Fruit fly (Drosophila melanogaster) whole organism, embryonic: ENCODE measurements around the gene CG32708.
A peak's percentile ranks its signal among the peaks of the same experiment; 100 is the strongest.

Experiments used
- Adf1 ChIP-seq: fragments of 200-800 bp; sonication (Bioruptor generic); IDR thresholded peaks from 2 replicates; pipeline ENCODE4 v1.3.6; 2022; ENCODE audit warnings: missing biosample characterization, missing genetic modification characterization
- Asciz ChIP-seq: fragments of 200-800 bp; sonication (Bioruptor generic); optimal IDR thresholded peaks from 2 replicates; lab custom pipeline; 2017; ENCODE audit warnings: missing biosample characterization, mild to moderate bottlenecking, missing genetic modification characterization, missing genetic modification reagents
- C15 ChIP-seq: fragments of 200-800 bp; sonication (Bioruptor generic); IDR thresholded peaks from 3 replicates; pipeline ENCODE4 v1.3.6; 2022; ENCODE audit warnings: missing biosample characterization, missing genetic modification characterization
- CG10209 ChIP-seq: fragments of 200-800 bp; sonication (Bioruptor generic); optimal IDR thresholded peaks from 3 replicates; lab custom pipeline; 2017; ENCODE audit warnings: missing biosample characterization, mild to moderate bottlenecking, missing genetic modification characterization, missing genetic modification reagents
- CG11398 ChIP-seq: fragments of 200-800 bp; sonication (Bioruptor generic); optimal IDR thresholded peaks from 2 replicates; lab custom pipeline; 2016; ENCODE audit warnings: missing biosample characterization, missing genetic modification characterization
- CG12071 ChIP-seq: fragments of 200-800 bp; sonication (Bioruptor generic); optimal IDR thresholded peaks from 3 replicates; lab custom pipeline; 2018; ENCODE audit warnings: missing biosample characterization, mild to moderate bottlenecking, missing genetic modification characterization
- CG12299 ChIP-seq: fragments of 200-800 bp; sonication (Bioruptor generic); optimal IDR thresholded peaks from 2 replicates; lab custom pipeline; 2018; ENCODE audit warnings: missing biosample characterization, mild to moderate bottlenecking, missing genetic modification characterization
- CG15269 ChIP-seq: fragments of 200-800 bp; sonication (Bioruptor generic); optimal IDR thresholded peaks from 2 replicates; lab custom pipeline; 2018; ENCODE audit warnings: missing biosample characterization, mild to moderate bottlenecking, missing genetic modification characterization, moderate library complexity
- CG15514 ChIP-seq: fragments of 200-800 bp; sonication (Bioruptor generic); optimal IDR thresholded peaks from 3 replicates; lab custom pipeline; 2017; ENCODE audit warnings: missing biosample characterization, missing genetic modification characterization, mild to moderate bottlenecking, moderate library complexity, missing genetic modification reagents
- CG17612 ChIP-seq: fragments of 200-800 bp; sonication (Bioruptor generic); IDR thresholded peaks from 2 replicates; pipeline ENCODE4 v1.3.6; 2022; ENCODE audit warnings: missing biosample characterization, missing genetic modification characterization
- CG17802 ChIP-seq: fragments of 200-800 bp; sonication (Bioruptor generic); optimal IDR thresholded peaks from 2 replicates; lab custom pipeline; 2018; ENCODE audit warnings: missing biosample characterization, mild to moderate bottlenecking, missing genetic modification characterization, moderate library complexity
- CG17912 ChIP-seq: fragments of 200-800 bp; sonication (Bioruptor generic); optimal IDR thresholded peaks from 2 replicates; lab custom pipeline; 2018; ENCODE audit warnings: missing biosample characterization, mild to moderate bottlenecking, missing genetic modification characterization
- CG18619 ChIP-seq: fragments of 200-800 bp; sonication (Bioruptor generic); optimal IDR thresholded peaks from 3 replicates; lab custom pipeline; 2017; ENCODE audit warnings: missing biosample characterization, mild to moderate bottlenecking, missing genetic modification characterization
- CG18764 ChIP-seq: fragments of 200-800 bp; sonication (Bioruptor generic); optimal IDR thresholded peaks from 3 replicates; lab custom pipeline; 2016; ENCODE audit warnings: missing biosample characterization, missing genetic modification characterization
- CG31388 ChIP-seq: fragments of 200-800 bp; sonication (Bioruptor generic); optimal IDR thresholded peaks from 2 replicates; lab custom pipeline; 2016; ENCODE audit warnings: missing biosample characterization, missing genetic modification characterization
- CG32772 ChIP-seq: fragments of 200-800 bp; sonication (Bioruptor generic); IDR thresholded peaks from 2 replicates; pipeline ENCODE4 v1.3.6; 2022; ENCODE audit warnings: missing biosample characterization, missing genetic modification characterization
- CG7556 ChIP-seq: fragments of 200-800 bp; sonication (Bioruptor generic); optimal IDR thresholded peaks from 2 replicates; lab custom pipeline; 2017; ENCODE audit warnings: missing biosample characterization, mild to moderate bottlenecking, missing genetic modification characterization
- CG7839 ChIP-seq: fragments of 200-800 bp; sonication (Bioruptor generic); optimal IDR thresholded peaks from 3 replicates; lab custom pipeline; 2018; ENCODE audit warnings: missing biosample characterization, mild to moderate bottlenecking, missing genetic modification characterization, moderate library complexity
- CG8765 ChIP-seq: fragments of 200-800 bp; sonication (Bioruptor generic); IDR thresholded peaks from 2 replicates; pipeline ENCODE4 v1.3.6; 2022; ENCODE audit warnings: missing biosample characterization, missing genetic modification characterization
- CG8944 ChIP-seq: fragments of 200-800 bp; sonication (Bioruptor generic); optimal IDR thresholded peaks from 3 replicates; lab custom pipeline; 2016; ENCODE audit warnings: missing biosample characterization, missing genetic modification characterization
- CG9437 ChIP-seq: fragments of 200-800 bp; sonication (Bioruptor generic); optimal IDR thresholded peaks from 2 replicates; lab custom pipeline; 2018; ENCODE audit warnings: missing biosample characterization, mild to moderate bottlenecking, missing genetic modification characterization
- D19A ChIP-seq: fragments of 200-800 bp; optimal IDR thresholded peaks from 3 replicates; lab custom pipeline; 2019; ENCODE audit warnings: missing biosample characterization, mild to moderate bottlenecking, missing genetic modification characterization, moderate library complexity
- D19B ChIP-seq: fragments of 200-800 bp; sonication (Bioruptor generic); optimal IDR thresholded peaks from 2 replicates; lab custom pipeline; 2017; ENCODE audit warnings: missing biosample characterization, mild to moderate bottlenecking, missing genetic modification characterization
- Eip74EF ChIP-seq, 2 experiments: fragments of 200-800 bp in 1 of 2; fragments of >200 bp in 1 of 2; sonication (Bioruptor generic) in 1 of 2; optimal IDR thresholded peaks; 2 replicates each; lab custom pipeline; 2017 to 2019; ENCODE audit warnings: missing biosample characterization in 2 of 2, missing genetic modification characterization in 2 of 2, mild to moderate bottlenecking in 1 of 2, moderate library complexity in 1 of 2
- Fer3 ChIP-seq: fragments of 200-800 bp; sonication (Bioruptor generic); optimal IDR thresholded peaks from 2 replicates; lab custom pipeline; 2018; ENCODE audit warnings: missing biosample characterization, mild to moderate bottlenecking, missing genetic modification characterization, moderate library complexity
- Hr3 ChIP-seq: fragments of 200-800 bp; sonication (Bioruptor generic); optimal IDR thresholded peaks from 3 replicates; lab custom pipeline; 2016; ENCODE audit warnings: missing biosample characterization, missing genetic modification characterization
- MESR4 ChIP-seq: fragments of 200-800 bp; sonication (Bioruptor generic); optimal IDR thresholded peaks from 2 replicates; lab custom pipeline; 2018; ENCODE audit warnings: missing biosample characterization, mild to moderate bottlenecking, missing genetic modification characterization, moderate library complexity
- Meics ChIP-seq: fragments of 200-800 bp; sonication (Bioruptor generic); optimal IDR thresholded peaks from 2 replicates; lab custom pipeline; 2017; ENCODE audit warnings: missing biosample characterization, mild to moderate bottlenecking, missing genetic modification characterization
- Neu2 ChIP-seq: fragments of 200-800 bp; sonication (Bioruptor generic); optimal IDR thresholded peaks from 3 replicates; lab custom pipeline; 2016; ENCODE audit warnings: missing biosample characterization, missing genetic modification characterization, borderline replicate concordance
- Pdp1 ChIP-seq, 2 experiments: fragments of 200-800 bp; sonication (Bioruptor generic); optimal IDR thresholded peaks; 3 replicates each; lab custom pipeline; 2016; ENCODE audit warnings: missing biosample characterization in 2 of 2, missing genetic modification characterization in 2 of 2, mild to moderate bottlenecking in 1 of 2, moderate library complexity in 1 of 2
- Rx ChIP-seq: fragments of 200-800 bp; sonication (Bioruptor generic); IDR thresholded peaks from 2 replicates; pipeline ENCODE4 v1.3.6; 2022; ENCODE audit warnings: missing biosample characterization, missing genetic modification characterization
- Sox100B ChIP-seq: fragments of 200-800 bp; sonication (Bioruptor generic); optimal IDR thresholded peaks from 3 replicates; lab custom pipeline; 2018; ENCODE audit warnings: missing biosample characterization, mild to moderate bottlenecking, missing genetic modification characterization
- Spps ChIP-seq: fragments of 200-800 bp; sonication (Bioruptor generic); optimal IDR thresholded peaks from 2 replicates; lab custom pipeline; 2018; ENCODE audit warnings: missing biosample characterization, mild to moderate bottlenecking, missing genetic modification characterization
- ara ChIP-seq: fragments of 200-800 bp; sonication (Bioruptor generic); IDR thresholded peaks from 2 replicates; pipeline ENCODE4 v1.3.6; 2022; ENCODE audit warnings: missing biosample characterization, missing genetic modification characterization
- ash1 ChIP-seq: fragments of 200-800 bp; sonication (Bioruptor generic); optimal IDR thresholded peaks from 2 replicates; lab custom pipeline; 2018; ENCODE audit warnings: missing biosample characterization, mild to moderate bottlenecking, missing genetic modification characterization
- bbx ChIP-seq: fragments of 200-800 bp; sonication (Bioruptor generic); IDR thresholded peaks from 2 replicates; pipeline ENCODE4 v1.3.6; 2022; ENCODE audit warnings: missing biosample characterization, missing genetic modification characterization; ENCODE audit not compliant: partially characterized antibody
- cas ChIP-seq: fragments of 200-800 bp; sonication (Bioruptor generic); IDR thresholded peaks from 2 replicates; pipeline ENCODE4 v1.3.6; 2022; ENCODE audit warnings: missing biosample characterization, missing genetic modification characterization
- exex ChIP-seq: fragments of 200-800 bp; sonication (Bioruptor generic); optimal IDR thresholded peaks from 4 replicates; lab custom pipeline; 2018; ENCODE audit warnings: missing biosample characterization, mild to moderate bottlenecking, missing genetic modification characterization, moderate library complexity
- fd64A ChIP-seq: fragments of 200-800 bp; sonication (Bioruptor generic); optimal IDR thresholded peaks from 3 replicates; lab custom pipeline; 2018; ENCODE audit warnings: missing biosample characterization, mild to moderate bottlenecking, missing genetic modification characterization
- kni ChIP-seq: fragments of 200-800 bp; sonication (Bioruptor generic); optimal IDR thresholded peaks from 3 replicates; lab custom pipeline; 2017; ENCODE audit warnings: mild to moderate bottlenecking, missing biosample characterization, missing genetic modification reagents, missing genetic modification characterization
- luna ChIP-seq: fragments of 200-800 bp; sonication (Bioruptor generic); optimal IDR thresholded peaks from 2 replicates; lab custom pipeline; 2016; ENCODE audit warnings: missing biosample characterization, missing genetic modification characterization
- nau ChIP-seq: fragments of 200-800 bp; sonication (Bioruptor generic); optimal IDR thresholded peaks from 3 replicates; lab custom pipeline; 2017; ENCODE audit warnings: missing biosample characterization, mild to moderate bottlenecking, missing genetic modification characterization, missing genetic modification reagents
- onecut ChIP-seq: fragments of 200-800 bp; sonication (Bioruptor generic); IDR thresholded peaks from 2 replicates; pipeline ENCODE4 v1.3.6; 2022; ENCODE audit warnings: missing biosample characterization, missing genetic modification characterization
- prd ChIP-seq, 3 experiments: fragments of >200 bp in 2 of 3; fragments of 200-800 bp in 1 of 3; sonication (Bioruptor generic) in 1 of 3; optimal IDR thresholded peaks in 2 of 3; IDR thresholded peaks in 1 of 3; 2 replicates in 2 of 3; 3 replicates in 1 of 3; pipeline versions ENCODE4 v1.3.6 to Lab custom; 2017 to 2022; ENCODE audit warnings: missing biosample characterization in 1 of 3, missing genetic modification characterization in 1 of 3
- seq ChIP-seq: fragments of 200-800 bp; sonication (Bioruptor generic); IDR thresholded peaks from 2 replicates; pipeline ENCODE4 v1.3.6; 2022; ENCODE audit warnings: missing biosample characterization, missing genetic modification characterization
- sima ChIP-seq: fragments of 200-800 bp; sonication (Bioruptor generic); optimal IDR thresholded peaks from 2 replicates; lab custom pipeline; 2016; ENCODE audit warnings: missing biosample characterization, missing genetic modification characterization
- so ChIP-seq: fragments of 200-800 bp; sonication (Bioruptor generic); IDR thresholded peaks from 3 replicates; pipeline ENCODE4 v1.3.6; 2022; ENCODE audit warnings: missing biosample characterization, missing genetic modification characterization
- sob ChIP-seq: fragments of 200-800 bp; sonication (Bioruptor generic); IDR thresholded peaks from 2 replicates; pipeline ENCODE4 v1.3.6; 2022; ENCODE audit warnings: missing biosample characterization, missing genetic modification characterization
- tin ChIP-seq: fragments of 200-800 bp; sonication (Bioruptor generic); optimal IDR thresholded peaks from 3 replicates; lab custom pipeline; 2016; ENCODE audit warnings: missing biosample characterization, missing genetic modification characterization

CG32708 gene

DNA sequence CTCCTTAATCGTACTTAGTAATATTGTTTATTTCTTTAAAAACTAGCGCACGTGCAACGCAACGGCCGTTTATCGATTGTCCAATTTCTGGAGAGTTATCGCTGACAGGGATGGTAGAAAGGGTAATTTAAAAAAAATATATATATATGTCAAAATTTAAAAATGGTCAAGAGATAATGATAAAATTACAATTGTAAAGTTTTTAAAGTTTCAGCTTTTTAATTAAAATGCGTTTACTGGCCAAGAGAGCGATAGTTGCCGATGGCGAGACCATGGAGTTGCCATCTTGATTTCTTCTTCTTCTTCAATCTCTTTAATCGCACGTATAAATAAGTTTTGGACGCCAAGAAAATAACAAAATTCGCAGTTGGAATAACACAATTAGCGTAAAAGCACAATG is 4.8 kb upstream of the CG32708 start, which contains the start of the genes CG7246 and HP1b (continued):
- TF ChIP-seq ara (GFP tag; lab: Robert Waterston, UW) = peak; percentile 54; the same call in 1 of the 2 replicates
- TF ChIP-seq so (GFP tag; lab: Robert Waterston, UW) = peak; percentile 62; the same call in 1 of the 3 replicates
- peak; percentile 56 for TF ChIP-seq CG12299
- TF ChIP-seq CG12071 (GFP tag; lab: Kevin White, UChicago) = no peak
- peak; percentile 45 for TF ChIP-seq Spps
- TF ChIP-seq Meics (GFP tag; lab: Kevin White, UChicago) = peak; percentile 65
- peak; percentile 24 for TF ChIP-seq CG31388 (GFP tag; lab: Kevin White, UChicago)
- TF ChIP-seq onecut (GFP tag; lab: Robert Waterston, UW) = no peak
- peak; percentile 25 for TF ChIP-seq MESR4 (GFP tag; lab: Kevin White, UChicago)
- peak; percentile 47 for TF ChIP-seq CG18619
- TF ChIP-seq D19A (tag; lab: Kevin White, UChicago) = peak; percentile 59
- peak; percentile 77 for TF ChIP-seq CG15514 (GFP tag; lab: Kevin White, UChicago)
- peak; percentile 2 for TF ChIP-seq CG11398
- peak; percentile 44; the same call in 1 of the 2 replicates for TF ChIP-seq Adf1 (GFP tag; lab: Robert Waterston, UW)
- peak; percentile 69 for TF ChIP-seq CG15269 (tag; lab: Kevin White, UChicago)
- TF ChIP-seq Sox100B (GFP tag; lab: Kevin White, UChicago) = peak; percentile 44
- TF ChIP-seq D19B (GFP tag; lab: Kevin White, UChicago) = peak; percentile 26
- peak; percentile 69 for TF ChIP-seq CG7839 (tag; lab: Kevin White, UChicago)
- no peak for TF ChIP-seq Neu2 (GFP tag; lab: Kevin White, UChicago)
- no peak for TF ChIP-seq CG8944 (GFP tag; lab: Kevin White, UChicago)
- no peak for TF ChIP-seq ash1 (GFP tag; lab: Kevin White, UChicago)
- peak; percentile 45 for TF ChIP-seq Rx (GFP tag; lab: Robert Waterston, UW)
- peak; percentile 44 for TF ChIP-seq CG7556 (GFP tag; lab: Kevin White, UChicago)
- TF ChIP-seq CG17802 = peak; percentile 41
- 0 out of 2 replicates have a peak, but pooled peaks have one; percentile 28 for TF ChIP-seq cas
- TF ChIP-seq bbx (GFP tag; lab: Robert Waterston, UW) = peak; percentile 65
- TF ChIP-seq sima (GFP tag; lab: Kevin White, UChicago) = no peak
- no peak for TF ChIP-seq Eip74EF (GFP tag; optimal IDR thresholded peaks at IDR 0.05; lab: Kevin White, UChicago)
- TF ChIP-seq kni (GFP tag; lab: Kevin White, UChicago) = no peak
- no peak for TF ChIP-seq prd (optimal IDR thresholded peaks at IDR 0.05; lab: Kevin White, UChicago)
- TF ChIP-seq prd (GFP tag; IDR thresholded peaks at IDR 0.05; lab: Robert Waterston, UW) = peak; percentile 84
- peak; percentile 52 for TF ChIP-seq CG10209 (GFP tag; lab: Kevin White, UChicago)
- no peak for TF ChIP-seq CG17912 (GFP tag; lab: Kevin White, UChicago)
- no peak for TF ChIP-seq CG9437 (GFP tag; lab: Kevin White, UChicago)
- TF ChIP-seq CG8765 (GFP tag; lab: Robert Waterston, UW) = 0 out of 2 replicates have a peak, but pooled peaks have one; percentile 40
- peak; percentile 24 for TF ChIP-seq nau
- 0 out of 2 replicates have a peak, but pooled peaks have one; percentile 34 for TF ChIP-seq seq (GFP tag; lab: Robert Waterston, UW)
- TF ChIP-seq Fer3 = peak; percentile 74
- peak; percentile 49 for TF ChIP-seq exex
- TF ChIP-seq tin (GFP tag; lab: Kevin White, UChicago) = peak; percentile 72
- no peak for TF ChIP-seq CG17612 (GFP tag; lab: Robert Waterston, UW)
- peak; percentile 32 for TF ChIP-seq CG18764 (GFP tag; lab: Kevin White, UChicago)
- TF ChIP-seq Hr3 (GFP tag; lab: Kevin White, UChicago) = peak; percentile 50
- no peak for TF ChIP-seq fd64A (GFP tag; lab: Kevin White, UChicago)
- peak; percentile 82 for TF ChIP-seq CG32772 (GFP tag; lab: Robert Waterston, UW)
- peak; percentile 12 for TF ChIP-seq luna (GFP tag; lab: Kevin White, UChicago)
- peak; percentile 89 for TF ChIP-seq sob (GFP tag; lab: Robert Waterston, UW)
- peak; percentile 55 to 56 for TF ChIP-seq Pdp1 (GFP tag; optimal IDR thresholded peaks at IDR 0.05; lab: Kevin White, UChicago)
- TF ChIP-seq Asciz (GFP tag; lab: Kevin White, UChicago) = no peak
- peak; percentile 76; the same call in 2 of the 3 replicates for TF ChIP-seq C15 (GFP tag; lab: Robert Waterston, UW)
